Fruit fly (Drosophila melanogaster) whole organism, embryonic: ENCODE measurements around the gene iav.

Experiments used
- Adf1 ChIP-seq: fragments of 200-800 bp; sonication (Bioruptor generic); IDR thresholded peaks from 2 replicates; pipeline ENCODE4 v1.3.6; 2022; ENCODE audit warnings: missing biosample characterization, missing genetic modification characterization
- CG10462 ChIP-seq: fragments of 200-800 bp; sonication (Bioruptor generic); optimal IDR thresholded peaks from 2 replicates; lab custom pipeline; 2016; ENCODE audit warnings: missing biosample characterization, missing genetic modification characterization
- CG11085 ChIP-seq: fragments of 200-800 bp; sonication (Bioruptor generic); IDR thresholded peaks from 2 replicates; pipeline ENCODE4 v1.3.6; 2022; ENCODE audit warnings: missing biosample characterization, missing genetic modification characterization
- CG15696 ChIP-seq: fragments of 200-800 bp; sonication (Bioruptor generic); optimal IDR thresholded peaks from 2 replicates; lab custom pipeline; 2019; ENCODE audit warnings: missing biosample characterization, mild to moderate bottlenecking, missing genetic modification characterization, moderate library complexity
- CG1603 ChIP-seq: fragments of 200-800 bp; sonication (Bioruptor generic); optimal IDR thresholded peaks from 2 replicates; lab custom pipeline; 2019; ENCODE audit warnings: missing biosample characterization, mild to moderate bottlenecking, missing genetic modification characterization, moderate library complexity
- CG17385 ChIP-seq: fragments of 200-800 bp; sonication (Bioruptor generic); optimal IDR thresholded peaks from 3 replicates; lab custom pipeline; 2018; ENCODE audit warnings: missing biosample characterization, mild to moderate bottlenecking, missing genetic modification characterization
- CG17568 ChIP-seq: fragments of 200-800 bp; sonication (Bioruptor generic); optimal IDR thresholded peaks from 2 replicates; lab custom pipeline; 2018; ENCODE audit warnings: missing biosample characterization, mild to moderate bottlenecking, missing genetic modification characterization, moderate library complexity
- CG18011 ChIP-seq: fragments of 200-800 bp; sonication (Bioruptor generic); optimal IDR thresholded peaks from 2 replicates; lab custom pipeline; 2017; ENCODE audit warnings: missing biosample characterization, missing genetic modification characterization, mild to moderate bottlenecking, moderate library complexity, missing genotype
- CG31224 ChIP-seq: fragments of 200-800 bp; sonication (Bioruptor generic); IDR thresholded peaks from 2 replicates; pipeline ENCODE4 v1.3.6; 2022; ENCODE audit warnings: missing biosample characterization, missing genetic modification characterization
- CG32767 ChIP-seq: fragments of 200-800 bp; sonication (Bioruptor generic); IDR thresholded peaks from 2 replicates; pipeline ENCODE4 v1.3.6; 2022; ENCODE audit warnings: missing biosample characterization, missing genetic modification characterization
- CG43689 ChIP-seq: fragments of 200-800 bp; sonication (Bioruptor generic); IDR thresholded peaks from 2 replicates; pipeline ENCODE4 v1.3.6; 2022; ENCODE audit warnings: missing biosample characterization, missing genetic modification characterization
- CG4730 ChIP-seq: fragments of 200-800 bp; sonication (Bioruptor generic); IDR thresholded peaks from 2 replicates; pipeline ENCODE4 v1.3.6; 2022; ENCODE audit warnings: missing biosample characterization, missing genetic modification characterization
- CG7357 ChIP-seq: fragments of 200-800 bp; sonication (Bioruptor generic); IDR thresholded peaks from 3 replicates; pipeline ENCODE4 v1.3.6; 2022; ENCODE audit warnings: missing biosample characterization, missing genetic modification characterization
- CG9817 ChIP-seq: fragments of 200-800 bp; sonication (Bioruptor generic); optimal IDR thresholded peaks from 2 replicates; lab custom pipeline; 2018; ENCODE audit warnings: missing biosample characterization, mild to moderate bottlenecking, missing genetic modification characterization, moderate library complexity
- CG9932 ChIP-seq: fragments of 200-800 bp; sonication (Bioruptor generic); IDR thresholded peaks from 2 replicates; pipeline ENCODE4 v1.3.6; 2022; ENCODE audit warnings: missing biosample characterization, missing genetic modification characterization
- E2f2 ChIP-seq: fragments of 200-800 bp; sonication (Bioruptor generic); IDR thresholded peaks from 2 replicates; pipeline ENCODE4 v1.3.6; 2022; ENCODE audit warnings: missing biosample characterization, missing genetic modification characterization
- ERR ChIP-seq: fragments of 200-800 bp; sonication (Bioruptor generic); optimal IDR thresholded peaks from 2 replicates; lab custom pipeline; 2016; ENCODE audit warnings: missing biosample characterization, missing genetic modification characterization
- HHEX ChIP-seq: fragments of 200-800 bp; sonication (Bioruptor generic); optimal IDR thresholded peaks from 3 replicates; lab custom pipeline; 2017; ENCODE audit warnings: missing biosample characterization, mild to moderate bottlenecking, missing genetic modification characterization, missing genetic modification reagents
- HLH4C ChIP-seq: fragments of 200-800 bp; sonication (Bioruptor generic); IDR thresholded peaks from 3 replicates; pipeline ENCODE4 v1.3.6; 2022; ENCODE audit warnings: missing biosample characterization, missing genetic modification characterization; ENCODE audit not compliant: partially characterized antibody
- Hmr ChIP-seq: fragments of 200-800 bp; sonication (Bioruptor generic); optimal IDR thresholded peaks from 3 replicates; lab custom pipeline; 2017; ENCODE audit warnings: mild to moderate bottlenecking, missing biosample characterization, missing genetic modification reagents, missing genetic modification characterization
- Jarid2 ChIP-seq: fragments of 200-800 bp; sonication (Bioruptor generic); optimal IDR thresholded peaks from 3 replicates; lab custom pipeline; 2017; ENCODE audit warnings: mild to moderate bottlenecking, missing biosample characterization, missing genetic modification reagents, missing genetic modification characterization
- Oaz ChIP-seq: fragments of 200-800 bp; sonication (Bioruptor generic); IDR thresholded peaks from 2 replicates; pipeline ENCODE4 v1.3.6; 2022; ENCODE audit warnings: missing biosample characterization, missing genetic modification characterization
- Opbp ChIP-seq: fragments of 200-800 bp; sonication (Bioruptor generic); IDR thresholded peaks from 3 replicates; pipeline ENCODE4 v1.3.6; 2022; ENCODE audit warnings: missing biosample characterization, missing genetic modification characterization; ENCODE audit not compliant: partially characterized antibody
- Optix ChIP-seq: fragments of 200-800 bp; sonication (Bioruptor generic); IDR thresholded peaks from 3 replicates; pipeline ENCODE4 v1.3.6; 2022; ENCODE audit warnings: missing biosample characterization, missing genetic modification characterization
- Ptx1 ChIP-seq: fragments of 200-800 bp; sonication (Bioruptor generic); IDR thresholded peaks from 2 replicates; pipeline ENCODE4 v1.3.6; 2022; ENCODE audit warnings: missing biosample characterization, missing genetic modification characterization
- Rfx ChIP-seq: fragments of 200-800 bp; sonication (Bioruptor generic); IDR thresholded peaks from 2 replicates; pipeline ENCODE4 v1.3.6; 2022; ENCODE audit warnings: missing biosample characterization, missing genetic modification characterization
- Side ChIP-seq: fragments of 200-800 bp; sonication (Bioruptor generic); optimal IDR thresholded peaks from 2 replicates; lab custom pipeline; 2016; ENCODE audit warnings: missing biosample characterization, missing genetic modification characterization
- Sox100B ChIP-seq: fragments of 200-800 bp; sonication (Bioruptor generic); optimal IDR thresholded peaks from 3 replicates; lab custom pipeline; 2018; ENCODE audit warnings: missing biosample characterization, mild to moderate bottlenecking, missing genetic modification characterization
- Spps ChIP-seq: fragments of 200-800 bp; sonication (Bioruptor generic); optimal IDR thresholded peaks from 2 replicates; lab custom pipeline; 2018; ENCODE audit warnings: missing biosample characterization, mild to moderate bottlenecking, missing genetic modification characterization
- Stat92E ChIP-seq, 3 experiments: fragments of >200 bp in 2 of 3; fragments of 200-800 bp in 1 of 3; sonication (Bioruptor generic) in 1 of 3; optimal IDR thresholded peaks; 2 replicates each; lab custom pipeline; 2017 to 2019; ENCODE audit warnings: missing biosample characterization in 3 of 3, missing genetic modification characterization in 3 of 3, mild to moderate bottlenecking in 1 of 3, moderate library complexity in 1 of 3
- amos ChIP-seq: fragments of 200-800 bp; sonication (Bioruptor generic); IDR thresholded peaks from 2 replicates; pipeline ENCODE4 v1.3.6; 2022; ENCODE audit warnings: missing biosample characterization, missing genetic modification characterization; ENCODE audit not compliant: partially characterized antibody
- bsh ChIP-seq, 2 experiments: fragments of 200-800 bp; sonication (Bioruptor generic); optimal IDR thresholded peaks; 2 replicates each; lab custom pipeline; 2017 to 2018; ENCODE audit warnings: mild to moderate bottlenecking in 2 of 2, missing biosample characterization in 2 of 2, missing genetic modification characterization in 2 of 2, moderate library complexity in 1 of 2
- corto ChIP-seq: fragments of 200-800 bp; sonication (Bioruptor generic); optimal IDR thresholded peaks from 2 replicates; lab custom pipeline; 2016; ENCODE audit warnings: missing biosample characterization, mild to moderate bottlenecking, missing genetic modification characterization, moderate library complexity
- crol ChIP-seq: fragments of 200-800 bp; sonication (Bioruptor generic); IDR thresholded peaks from 2 replicates; pipeline ENCODE4 v1.3.6; 2022; ENCODE audit warnings: missing biosample characterization, missing genetic modification characterization
- dmrt99B ChIP-seq: fragments of 200-800 bp; sonication (Bioruptor generic); optimal IDR thresholded peaks from 2 replicates; lab custom pipeline; 2018; ENCODE audit warnings: missing biosample characterization, mild to moderate bottlenecking, missing genetic modification characterization, moderate library complexity
- eve ChIP-seq, 2 experiments: fragments of >200 bp; optimal IDR thresholded peaks; 2 replicates each; lab custom pipeline; 2017; ENCODE audit warnings: missing biosample characterization in 2 of 2, missing genetic modification characterization in 2 of 2
- inv ChIP-seq: fragments of 200-800 bp; sonication (Bioruptor generic); IDR thresholded peaks from 2 replicates; pipeline ENCODE4 v1.3.6; 2022; ENCODE audit warnings: missing biosample characterization, missing genetic modification characterization; ENCODE audit not compliant: partially characterized antibody
- kah ChIP-seq: fragments of 200-800 bp; sonication (Bioruptor generic); optimal IDR thresholded peaks from 2 replicates; lab custom pipeline; 2018; ENCODE audit warnings: missing biosample characterization, mild to moderate bottlenecking, missing genetic modification characterization
- lilli ChIP-seq: fragments of 200-800 bp; sonication (Bioruptor generic); optimal IDR thresholded peaks from 3 replicates; lab custom pipeline; 2016; ENCODE audit warnings: missing biosample characterization, missing genetic modification characterization
- luna ChIP-seq: fragments of 200-800 bp; sonication (Bioruptor generic); optimal IDR thresholded peaks from 2 replicates; lab custom pipeline; 2016; ENCODE audit warnings: missing biosample characterization, missing genetic modification characterization
- nerfin-2 ChIP-seq: fragments of 200-800 bp; sonication (Bioruptor generic); IDR thresholded peaks from 2 replicates; pipeline ENCODE4 v1.3.6; 2022; ENCODE audit warnings: missing biosample characterization, missing genetic modification characterization; ENCODE audit not compliant: partially characterized antibody
- row ChIP-seq: fragments of 200-800 bp; sonication (Bioruptor generic); IDR thresholded peaks from 3 replicates; pipeline ENCODE4 v1.3.6; 2022; ENCODE audit warnings: missing biosample characterization, missing genetic modification characterization
- sens-2 ChIP-seq: fragments of 200-800 bp; sonication (Bioruptor generic); IDR thresholded peaks from 2 replicates; pipeline ENCODE4 v1.3.6; 2022; ENCODE audit warnings: missing biosample characterization, missing genetic modification characterization
- sisA ChIP-seq: fragments of 200-800 bp; sonication (Bioruptor generic); IDR thresholded peaks from 2 replicates; pipeline ENCODE4 v1.3.6; 2022; ENCODE audit warnings: missing biosample characterization, missing genetic modification characterization
- tio ChIP-seq: fragments of 200-800 bp; sonication (Bioruptor generic); optimal IDR thresholded peaks from 2 replicates; lab custom pipeline; 2017; ENCODE audit warnings: missing biosample characterization, missing genetic modification characterization, inconsistent platforms
- toy ChIP-seq: fragments of 200-800 bp; sonication (Bioruptor generic); IDR thresholded peaks from 2 replicates; pipeline ENCODE4 v1.3.6; 2022; ENCODE audit warnings: missing biosample characterization, missing genetic modification characterization
- trem ChIP-seq: fragments of 200-800 bp; optimal IDR thresholded peaks from 3 replicates; lab custom pipeline; 2019; ENCODE audit warnings: missing biosample characterization, mild to moderate bottlenecking, missing genetic modification characterization, moderate library complexity
- unc-4 ChIP-seq: fragments of 200-800 bp; sonication (Bioruptor generic); IDR thresholded peaks from 2 replicates; pipeline ENCODE4 v1.3.6; 2022; ENCODE audit warnings: missing biosample characterization, missing genetic modification characterization; ENCODE audit not compliant: partially characterized antibody
- vvl ChIP-seq: fragments of 200-800 bp; sonication (Bioruptor generic); IDR thresholded peaks from 2 replicates; pipeline ENCODE4 v1.3.6; 2022; ENCODE audit warnings: missing biosample characterization, missing genetic modification characterization
- yki ChIP-seq: fragments of >200 bp; optimal IDR thresholded peaks from 3 replicates; lab custom pipeline; 2018
- z ChIP-seq: fragments of 200-800 bp; sonication (Bioruptor generic); IDR thresholded peaks from 3 replicates; pipeline ENCODE4 v1.3.6; 2022; ENCODE audit warnings: missing biosample characterization, missing genetic modification characterization

The iav gene

dm6 chrX:6820703-6821102 lies 6.9 kb downstream of the iav start, which contains the start of the genes Nf-YC and xit (continued):
- TF ChIP-seq Jarid2 (GFP tag; lab: Kevin White, UChicago) (no peak), Side (GFP tag; lab: Kevin White, UChicago) (no peak), ERR (GFP tag; lab: Kevin White, UChicago) (no peak), row (GFP tag; lab: Robert Waterston, UW) (peak; percentile 73), luna (no peak), amos (GFP tag; lab: Robert Waterston, UW) (peak; percentile 68), CG11085 (no peak), CG43689 (no peak), unc-4 (GFP tag; lab: Robert Waterston, UW) (peak; percentile 63), HLH4C (GFP tag; lab: Robert Waterston, UW) (peak; percentile 67), CG9817 (no peak), yki (no peak), lilli (GFP tag; lab: Kevin White, UChicago) (no peak), eve (GFP tag; optimal IDR thresholded peaks at IDR 0.05; lab: Kevin White, UChicago) (no peak), Stat92E (GFP tag; optimal IDR thresholded peaks at IDR 0.05; lab: Kevin White, UChicago) (no peak), crol (GFP tag; lab: Robert Waterston, UW) (no peak), Oaz (GFP tag; lab: Robert Waterston, UW) (no peak), Ptx1 (GFP tag; lab: Robert Waterston, UW) (peak; percentile 32; the same call in 1 of the 2 replicates), kah (GFP tag; lab: Kevin White, UChicago) (no peak), inv (GFP tag; lab: Robert Waterston, UW) (peak; percentile 45; the same call in 1 of the 2 replicates), CG15696 (tag; lab: Kevin White, UChicago) (no peak), tio (GFP tag; lab: Kevin White, UChicago) (no peak), nerfin-2 (peak; percentile 39; the same call in 1 of the 2 replicates), CG17385 (GFP tag; lab: Kevin White, UChicago) (no peak), CG4730 (GFP tag; lab: Robert Waterston, UW) (no peak), CG17568 (GFP tag; lab: Kevin White, UChicago) (no peak), Spps (tag; lab: Kevin White, UChicago) (no peak), CG31224 (GFP tag; lab: Robert Waterston, UW) (no peak), bsh (GFP tag; optimal IDR thresholded peaks at IDR 0.05; lab: Kevin White, UChicago) (no peak), dmrt99B (tag; lab: Kevin White, UChicago) (no peak), Sox100B (GFP tag; lab: Kevin White, UChicago) (no peak), E2f2 (peak; percentile 71), vvl (GFP tag; lab: Robert Waterston, UW) (peak; percentile 48; the same call in 1 of the 2 replicates), Adf1 (peak; percentile 18; the same call in 1 of the 2 replicates), Hmr (GFP tag; lab: Kevin White, UChicago) (no peak), CG1603 (tag; lab: Kevin White, UChicago) (no peak), z (no peak), sisA (no peak), corto (GFP tag; lab: Kevin White, UChicago) (no peak), CG7357 (GFP tag; lab: Robert Waterston, UW) (no peak), Rfx (GFP tag; lab: Robert Waterston, UW) (peak; percentile 67), CG10462 (no peak), trem (tag; lab: Kevin White, UChicago) (peak; percentile 49), Opbp (peak; percentile 57; the same call in 1 of the 3 replicates), CG18011 (no peak), Optix (no peak), HHEX (GFP tag; lab: Kevin White, UChicago) (no peak), sens-2 (GFP tag; lab: Robert Waterston, UW) (no peak), toy (GFP tag; lab: Robert Waterston, UW) (no peak), CG32767 (GFP tag; lab: Robert Waterston, UW) (no peak), CG9932 (GFP tag; lab: Robert Waterston, UW) (peak; percentile 69)
